Fruit fly (Drosophila melanogaster): ENCODE results near the gene rtp.

DNA sequence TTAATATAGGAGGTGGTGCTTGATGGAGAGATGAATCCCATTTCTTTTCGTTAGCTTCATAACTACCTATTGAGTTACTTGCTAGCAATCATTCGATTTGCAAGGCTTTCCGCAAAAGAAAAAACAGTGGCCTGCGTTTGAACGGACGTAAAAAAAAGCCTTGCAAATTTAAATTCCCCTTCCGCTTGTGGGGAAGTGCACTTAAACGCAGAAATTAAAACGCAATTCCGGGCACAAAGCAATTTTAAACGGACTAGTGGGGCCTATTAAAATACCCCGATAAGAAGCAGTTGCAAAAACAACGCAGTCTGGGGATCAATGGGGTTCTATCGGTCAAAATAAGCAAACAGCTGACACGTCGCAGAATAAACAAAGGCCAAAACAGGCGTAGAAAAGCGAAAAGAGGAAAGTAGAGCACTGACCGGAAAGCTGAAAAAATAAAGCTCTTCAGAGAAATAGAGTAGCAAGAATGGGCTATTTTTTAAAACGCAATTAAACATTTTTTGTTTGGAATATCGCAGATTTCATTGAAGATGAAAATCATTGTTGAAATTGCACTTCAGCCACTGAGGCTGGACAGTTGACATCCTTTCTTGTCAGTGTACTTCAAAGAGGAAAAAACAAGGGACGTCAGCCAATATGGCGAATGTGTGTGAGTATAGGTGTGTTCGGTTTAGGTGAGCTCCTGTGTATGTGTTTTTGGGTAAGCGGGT, 13.6 kb upstream of the rtp start:
- no peak for TF ChIP-seq E2f2 (GFP tag; IDR thresholded peaks at IDR 0.05)
- no peak for TF ChIP-seq Optix (GFP tag; IDR thresholded peaks at IDR 0.05)
- TF ChIP-seq CG4707 (GFP tag; optimal IDR thresholded peaks at IDR 0.05) = no peak
- TF ChIP-seq Deaf1 (tag; optimal IDR thresholded peaks at IDR 0.05) = no peak
- TF ChIP-seq CG3065 (GFP tag; optimal IDR thresholded peaks at IDR 0.05) = no peak
- TF ChIP-seq dmrt99B (tag; optimal IDR thresholded peaks at IDR 0.05) = peak; percentile 9
- no peak for TF ChIP-seq CG6791 (GFP tag; IDR thresholded peaks at IDR 0.05; ENCODE audit: partially characterized antibody)
- TF ChIP-seq grn (GFP tag; optimal IDR thresholded peaks at IDR 0.05) = no peak
- no peak for TF ChIP-seq her (GFP tag; optimal IDR thresholded peaks at IDR 0.05)
- TF ChIP-seq nerfin-2 (GFP tag; IDR thresholded peaks at IDR 0.05; ENCODE audit: partially characterized antibody) = no peak
- no peak for TF ChIP-seq Oli (tag; optimal IDR thresholded peaks at IDR 0.05)
